Fruit fly (Drosophila melanogaster) whole organism, prepupa: ENCODE measurements around the gene CG32631.

Experiments used
- Blimp-1 ChIP-seq: fragments of 200-800 bp; sonication (Bioruptor generic); optimal IDR thresholded peaks from 3 replicates; lab custom pipeline; 2017; ENCODE audit warnings: missing biosample characterization, missing genetic modification characterization, mild to moderate bottlenecking, moderate library complexity, missing genetic modification reagents
- CG10669 ChIP-seq: fragments of 200-800 bp; sonication (Bioruptor generic); optimal IDR thresholded peaks from 3 replicates; lab custom pipeline; 2018; ENCODE audit warnings: missing biosample characterization, mild to moderate bottlenecking, missing genetic modification characterization, moderate library complexity
- CG11294 ChIP-seq: fragments of 200-800 bp; sonication (Bioruptor generic); IDR thresholded peaks from 2 replicates; pipeline ENCODE4 v1.3.6; 2022; ENCODE audit warnings: missing biosample characterization, missing genetic modification characterization
- CG11762 ChIP-seq: fragments of 200-800 bp; sonication (Bioruptor generic); optimal IDR thresholded peaks from 3 replicates; lab custom pipeline; 2016; ENCODE audit warnings: missing biosample characterization, missing genetic modification characterization; ENCODE audit not compliant: insufficient read depth
- CG11902 ChIP-seq: fragments of 200-800 bp; sonication (Bioruptor generic); optimal IDR thresholded peaks from 3 replicates; lab custom pipeline; 2016; ENCODE audit warnings: missing biosample characterization, missing genetic modification characterization
- CG15336 ChIP-seq: fragments of 200-800 bp; sonication (Bioruptor generic); IDR thresholded peaks from 2 replicates; pipeline ENCODE4 v1.3.6; 2022; ENCODE audit warnings: missing biosample characterization, missing genetic modification characterization
- CG1621 ChIP-seq: fragments of 200-800 bp; sonication (Bioruptor generic); optimal IDR thresholded peaks from 3 replicates; lab custom pipeline; 2018; ENCODE audit warnings: missing biosample characterization, mild to moderate bottlenecking, missing genetic modification characterization
- CG16779 ChIP-seq: fragments of 200-800 bp; sonication (Bioruptor generic); optimal IDR thresholded peaks from 3 replicates; lab custom pipeline; 2017; ENCODE audit warnings: missing biosample characterization, mild to moderate bottlenecking, missing genetic modification characterization
- CG3032 ChIP-seq: fragments of 200-800 bp; optimal IDR thresholded peaks from 2 replicates; lab custom pipeline; 2019; ENCODE audit warnings: missing biosample characterization, mild to moderate bottlenecking, missing genetic modification characterization, moderate library complexity
- CG31627 ChIP-seq: fragments of 200-800 bp; sonication (Bioruptor generic); optimal IDR thresholded peaks from 3 replicates; lab custom pipeline; 2016; ENCODE audit warnings: missing biosample characterization, missing genetic modification characterization
- CG32006 ChIP-seq: fragments of 200-800 bp; sonication (Bioruptor generic); optimal IDR thresholded peaks from 3 replicates; lab custom pipeline; 2017; ENCODE audit warnings: missing biosample characterization, mild to moderate bottlenecking, missing genetic modification characterization
- CG34406 ChIP-seq: fragments of 200-800 bp; sonication (Bioruptor generic); optimal IDR thresholded peaks from 3 replicates; lab custom pipeline; 2016; ENCODE audit warnings: missing biosample characterization, missing genetic modification characterization
- CG3919 ChIP-seq: fragments of 200-800 bp; sonication (Bioruptor generic); optimal IDR thresholded peaks from 3 replicates; lab custom pipeline; 2016; ENCODE audit warnings: missing biosample characterization, missing genetic modification characterization
- CG6163 ChIP-seq: fragments of 200-800 bp; sonication (Bioruptor generic); IDR thresholded peaks from 3 replicates; pipeline ENCODE4 v1.3.6; 2022; ENCODE audit warnings: missing biosample characterization, missing genetic modification characterization
- CG6792 ChIP-seq: fragments of 200-800 bp; sonication (Bioruptor generic); optimal IDR thresholded peaks from 3 replicates; lab custom pipeline; 2016; ENCODE audit warnings: missing biosample characterization, missing genetic modification characterization
- CG6808 ChIP-seq: fragments of 200-800 bp; sonication (Bioruptor generic); optimal IDR thresholded peaks from 3 replicates; lab custom pipeline; 2017; ENCODE audit warnings: missing biosample characterization, missing genetic modification characterization, mild to moderate bottlenecking, moderate library complexity, missing genetic modification reagents
- CG7368 ChIP-seq: fragments of 200-800 bp; sonication (Bioruptor generic); optimal IDR thresholded peaks from 3 replicates; lab custom pipeline; 2016; ENCODE audit warnings: missing biosample characterization, missing genetic modification characterization
- CG8119 ChIP-seq: fragments of 200-800 bp; sonication (Bioruptor generic); IDR thresholded peaks from 3 replicates; pipeline ENCODE4 v1.3.6; 2022; ENCODE audit warnings: missing biosample characterization, missing genetic modification characterization
- CG8319 ChIP-seq: fragments of 200-800 bp; sonication (Bioruptor generic); optimal IDR thresholded peaks from 3 replicates; lab custom pipeline; 2016; ENCODE audit warnings: missing biosample characterization, missing genetic modification characterization
- CG8632 ChIP-seq: fragments of 200-800 bp; sonication (Bioruptor generic); optimal IDR thresholded peaks from 3 replicates; lab custom pipeline; 2016; ENCODE audit warnings: missing biosample characterization, missing genetic modification characterization
- CG9139 ChIP-seq: fragments of 200-800 bp; sonication (Bioruptor generic); optimal IDR thresholded peaks from 3 replicates; lab custom pipeline; 2017; ENCODE audit warnings: missing biosample characterization, mild to moderate bottlenecking, missing genetic modification characterization
- Eip75B ChIP-seq: fragments of 200-800 bp; sonication (Bioruptor generic); optimal IDR thresholded peaks from 3 replicates; lab custom pipeline; 2016; ENCODE audit warnings: missing biosample characterization, missing genetic modification characterization
- Eip78C ChIP-seq: fragments of 200-800 bp; sonication (Bioruptor generic); peaks from one replicate; lab custom pipeline; 2016; ENCODE audit warnings: missing biosample characterization, missing genetic modification characterization
- Eip93F ChIP-seq: fragments of 200-800 bp; sonication (Bioruptor generic); optimal IDR thresholded peaks from 2 replicates; lab custom pipeline; 2016; ENCODE audit warnings: missing biosample characterization, mild to moderate bottlenecking, missing genetic modification characterization
- Gug ChIP-seq: fragments of 200-800 bp; sonication (Bioruptor generic); IDR thresholded peaks from 2 replicates; pipeline ENCODE4 v1.3.6; 2022; ENCODE audit warnings: missing biosample characterization, missing genetic modification characterization
- Hr38 ChIP-seq: sonication (Bioruptor generic); optimal IDR thresholded peaks from 2 replicates; lab custom pipeline; 2016; ENCODE audit warnings: missing biosample characterization, missing genetic modification characterization
- Hr39 ChIP-seq: fragments of 200-800 bp; sonication (Bioruptor generic); optimal IDR thresholded peaks from 2 replicates; lab custom pipeline; 2016; ENCODE audit warnings: missing biosample characterization, missing genetic modification characterization
- Hr4 ChIP-seq: fragments of 200-800 bp; sonication (Bioruptor generic); optimal IDR thresholded peaks from 3 replicates; lab custom pipeline; 2016; ENCODE audit warnings: missing biosample characterization, missing genetic modification characterization
- Lpt ChIP-seq: fragments of 200-800 bp; sonication (Bioruptor generic); optimal IDR thresholded peaks from 3 replicates; lab custom pipeline; 2016; ENCODE audit warnings: missing biosample characterization, missing genetic modification characterization
- Met ChIP-seq: fragments of 200-800 bp; sonication (Bioruptor generic); optimal IDR thresholded peaks from 3 replicates; lab custom pipeline; 2016; ENCODE audit warnings: missing biosample characterization, missing genetic modification characterization
- OdsH ChIP-seq: fragments of 200-800 bp; sonication (Bioruptor generic); optimal IDR thresholded peaks from 3 replicates; lab custom pipeline; 2016; ENCODE audit warnings: missing biosample characterization, missing genetic modification characterization
- Smox ChIP-seq: fragments of 200-800 bp; sonication (Bioruptor generic); optimal IDR thresholded peaks from 3 replicates; lab custom pipeline; 2016; ENCODE audit warnings: missing biosample characterization, missing genetic modification characterization
- Sox102F ChIP-seq: fragments of 200-800 bp; sonication (Bioruptor generic); optimal IDR thresholded peaks from 2 replicates; lab custom pipeline; 2016; ENCODE audit warnings: missing biosample characterization, mild to moderate bottlenecking, missing genetic modification characterization
- Sox14 ChIP-seq: fragments of 200-800 bp; sonication (Bioruptor generic); optimal IDR thresholded peaks from 3 replicates; lab custom pipeline; 2016; ENCODE audit warnings: missing biosample characterization, missing genetic modification characterization
- Sox15 ChIP-seq: fragments of 200-800 bp; sonication (Bioruptor generic); optimal IDR thresholded peaks from 3 replicates; lab custom pipeline; 2016; ENCODE audit warnings: missing biosample characterization, missing genetic modification characterization
- achi ChIP-seq: fragments of 200-800 bp; sonication (Bioruptor generic); optimal IDR thresholded peaks from 3 replicates; lab custom pipeline; 2016; ENCODE audit warnings: missing biosample characterization, missing genetic modification characterization
- acj6 ChIP-seq: fragments of 200-800 bp; sonication (Bioruptor generic); optimal IDR thresholded peaks from 3 replicates; lab custom pipeline; 2016; ENCODE audit warnings: missing biosample characterization, missing genetic modification characterization
- dsx ChIP-seq: fragments of 200-800 bp; optimal IDR thresholded peaks from 3 replicates; lab custom pipeline; 2019; ENCODE audit warnings: missing biosample characterization, mild to moderate bottlenecking, missing genetic modification characterization, moderate library complexity; ENCODE audit not compliant: poor library complexity, severe bottlenecking
- fd85E ChIP-seq: fragments of 200-800 bp; sonication (Bioruptor generic); optimal IDR thresholded peaks from 3 replicates; lab custom pipeline; 2016; ENCODE audit warnings: missing biosample characterization, missing genetic modification characterization
- lz ChIP-seq: fragments of 200-800 bp; sonication (Bioruptor generic); optimal IDR thresholded peaks from 3 replicates; lab custom pipeline; 2016; ENCODE audit warnings: missing biosample characterization, missing genetic modification characterization
- pdm3 ChIP-seq: fragments of 200-800 bp; sonication (Bioruptor generic); optimal IDR thresholded peaks from 3 replicates; lab custom pipeline; 2016; ENCODE audit warnings: missing biosample characterization, missing genetic modification characterization
- salr ChIP-seq, 2 experiments: fragments of 200-800 bp; sonication (Bioruptor generic); optimal IDR thresholded peaks; 3 replicates each; lab custom pipeline; 2016 to 2018; ENCODE audit warnings: missing biosample characterization in 2 of 2, missing genetic modification characterization in 2 of 2, mild to moderate bottlenecking in 1 of 2
- spab ChIP-seq: fragments of 200-800 bp; sonication (Bioruptor generic); optimal IDR thresholded peaks from 2 replicates; lab custom pipeline; 2017; ENCODE audit warnings: missing biosample characterization, mild to moderate bottlenecking, missing genetic modification characterization, missing genetic modification reagents
- svp ChIP-seq: fragments of 200-800 bp; sonication (Bioruptor generic); peaks from one replicate; lab custom pipeline; 2016; ENCODE audit warnings: missing biosample characterization, missing genetic modification characterization
- topi ChIP-seq: fragments of 200-800 bp; sonication (Bioruptor generic); optimal IDR thresholded peaks from 3 replicates; lab custom pipeline; 2016; ENCODE audit warnings: missing biosample characterization, missing genetic modification characterization

CG32631 gene

DNA sequence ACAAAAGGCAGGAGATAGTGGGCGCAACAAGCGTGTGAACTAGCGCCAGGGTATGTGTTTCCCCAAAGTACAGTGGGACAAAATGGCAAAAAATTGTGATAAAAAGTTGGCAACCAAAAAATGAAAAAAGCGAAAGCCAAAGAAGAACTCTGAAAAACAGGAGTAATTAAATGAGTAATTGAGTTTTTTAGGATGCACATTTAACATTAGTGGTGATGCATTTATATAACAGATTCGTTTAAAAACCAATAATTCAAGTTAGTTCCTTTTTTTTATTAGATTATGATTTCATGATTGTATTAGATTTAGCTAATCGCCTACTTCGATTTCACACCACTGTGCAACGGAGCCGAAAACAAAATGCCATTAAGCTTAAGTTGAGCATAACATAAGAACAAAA lies 16.1 kb downstream of the CG32631 start (continued):
- TF ChIP-seq CG8319, result no peak
- TF ChIP-seq acj6 (GFP tag; lab: Kevin White, UChicago), result peak; percentile 33
- TF ChIP-seq Lpt (GFP tag; lab: Kevin White, UChicago), result peak; percentile 55
- no peak for TF ChIP-seq CG16779 (tag; lab: Kevin White, UChicago)
- TF ChIP-seq Blimp-1 (GFP tag; lab: Kevin White, UChicago), result no peak
- TF ChIP-seq CG10669, result peak; percentile 26
- TF ChIP-seq pdm3 (GFP tag; lab: Kevin White, UChicago), result peak; percentile 59
- TF ChIP-seq CG3919 (GFP tag; lab: Kevin White, UChicago), result peak; percentile 40
- peak; percentile 76 for TF ChIP-seq CG32006 (GFP tag; lab: Kevin White, UChicago)
- no peak for TF ChIP-seq CG6792 (GFP tag; lab: Kevin White, UChicago)
- TF ChIP-seq Hr38 (GFP tag; lab: Kevin White, UChicago), result no peak
- TF ChIP-seq CG8632, result peak; percentile 9
- no peak for TF ChIP-seq CG11294 (GFP tag; lab: Robert Waterston, UW)
- TF ChIP-seq Sox15, result peak; percentile 15
- peak; percentile 68 for TF ChIP-seq Hr4 (GFP tag; lab: Kevin White, UChicago)
- TF ChIP-seq CG6163 (GFP tag; lab: Robert Waterston, UW), result no peak; the same call in 2 of the 3 replicates
- TF ChIP-seq Smox (GFP tag; lab: Kevin White, UChicago), result peak; percentile 35
- TF ChIP-seq achi (GFP tag; lab: Kevin White, UChicago), result peak; percentile 61
- peak; percentile 9 for TF ChIP-seq CG6808 (GFP tag; lab: Kevin White, UChicago)
- peak; percentile 14 for TF ChIP-seq CG3032 (tag; lab: Kevin White, UChicago)
- TF ChIP-seq Eip75B, result peak; percentile 34
- no peak for TF ChIP-seq CG11762 (GFP tag; lab: Kevin White, UChicago)
- TF ChIP-seq Eip78C (GFP tag; lab: Kevin White, UChicago), result peak; percentile 93
- peak; percentile 6 for TF ChIP-seq dsx
- no peak for TF ChIP-seq Eip93F
- TF ChIP-seq topi, result peak; percentile 57
- TF ChIP-seq CG7368, result peak; percentile 19
- TF ChIP-seq CG34406 (GFP tag; lab: Kevin White, UChicago), result peak; percentile 30
- TF ChIP-seq fd85E (GFP tag; lab: Kevin White, UChicago), result no peak
- peak; percentile 17 for TF ChIP-seq spab (GFP tag; lab: Kevin White, UChicago)
- TF ChIP-seq svp (GFP tag; lab: Kevin White, UChicago), result peak; percentile 61
- TF ChIP-seq CG9139 (GFP tag; lab: Kevin White, UChicago), result no peak
- peak; percentile 63 for TF ChIP-seq Hr39 (GFP tag; lab: Kevin White, UChicago)
- TF ChIP-seq CG8119, result peak; percentile 56
- peak; percentile 54 for TF ChIP-seq CG31627 (GFP tag; lab: Kevin White, UChicago)
- peak; percentile 12 for TF ChIP-seq CG11902 (GFP tag; lab: Kevin White, UChicago)
- peak in 1 of 2 experiments; percentile 46 for TF ChIP-seq salr (GFP tag; optimal IDR thresholded peaks at IDR 0.05; lab: Kevin White, UChicago)
- TF ChIP-seq CG15336, result peak; percentile 57
- TF ChIP-seq Gug (GFP tag; lab: Robert Waterston, UW), result peak; percentile 47
- TF ChIP-seq Met (GFP tag; lab: Kevin White, UChicago), result peak; percentile 60
- TF ChIP-seq lz (GFP tag; lab: Kevin White, UChicago), result peak; percentile 42

DNA sequence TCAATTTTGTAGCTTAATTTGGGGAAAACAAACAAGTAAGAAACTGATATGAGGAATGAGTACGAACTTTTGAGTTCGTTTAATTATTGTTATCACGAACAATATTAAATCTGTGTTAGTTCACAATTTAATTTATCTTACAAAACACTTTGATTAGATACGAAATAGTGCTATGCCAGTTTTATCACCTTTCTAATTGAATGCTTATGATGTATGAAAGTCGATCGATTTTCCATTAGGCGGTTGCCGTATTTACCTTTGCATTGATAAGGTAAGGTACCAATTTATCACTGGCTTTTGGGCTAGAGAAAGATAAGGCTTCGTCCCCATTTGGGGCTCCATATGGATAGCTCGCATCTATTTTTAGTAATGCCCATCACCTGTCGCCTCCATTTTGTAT lies 23.1 kb downstream of the CG32631 start:
- TF ChIP-seq Eip93F, result no peak

DNA sequence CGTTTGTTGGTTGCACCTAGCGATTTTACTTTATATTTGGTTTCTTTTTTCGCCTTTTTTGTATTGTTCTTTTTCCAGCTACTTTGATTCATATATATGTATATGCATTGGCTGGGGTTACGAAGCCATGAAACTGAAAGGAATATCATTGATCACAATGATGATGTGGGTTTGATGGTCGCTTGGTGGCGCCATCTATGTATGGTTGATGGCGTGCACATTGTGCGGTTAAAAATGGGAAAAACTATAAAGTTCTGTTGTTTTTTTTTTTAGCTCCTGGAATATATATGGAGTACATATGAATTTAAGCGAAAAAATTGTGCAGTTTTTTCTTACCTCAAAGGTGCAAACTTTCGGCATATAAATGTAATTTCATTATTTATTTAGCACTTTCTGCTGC lies 30.6 kb downstream of the CG32631 start:
- no peak for TF ChIP-seq Sox102F (GFP tag; lab: Kevin White, UChicago)
- no peak for TF ChIP-seq Sox14 (GFP tag; lab: Kevin White, UChicago)
- TF ChIP-seq CG15336, result no peak
- no peak for TF ChIP-seq Eip93F
- TF ChIP-seq lz (GFP tag; lab: Kevin White, UChicago), result no peak
- no peak for TF ChIP-seq Eip75B
- no peak for TF ChIP-seq acj6 (GFP tag; lab: Kevin White, UChicago)
- TF ChIP-seq CG16779 (tag; lab: Kevin White, UChicago), result no peak
- no peak for TF ChIP-seq CG8632
- no peak for TF ChIP-seq CG1621
- TF ChIP-seq Eip78C (GFP tag; lab: Kevin White, UChicago), result no peak
- TF ChIP-seq CG8319, result no peak
- TF ChIP-seq OdsH (GFP tag; lab: Kevin White, UChicago), result no peak
- no peak for TF ChIP-seq CG6792 (GFP tag; lab: Kevin White, UChicago)
